Worm (Caenorhabditis elegans) whole organism, L4 larva: Measurements from ENCODE around the gene R11.3.

Experiments used
- F49E8.2 ChIP-seq: sonication (generic microtip); optimal IDR thresholded peaks from 2 replicates; lab custom pipeline; 2016; ENCODE audit warnings: missing compliant biosample characterization, mild to moderate bottlenecking, missing genetic modification characterization, borderline replicate concordance
- Y105C5A.15 ChIP-seq: fragments of 200-800 bp; sonication (Bioruptor generic); IDR thresholded peaks from 2 replicates; pipeline ENCODE4 v1.3.6; 2022; ENCODE audit warnings: missing genetic modification characterization, missing compliant biosample characterization
- Y48G9A.11 ChIP-seq: fragments of 200-800 bp; sonication (Bioruptor generic); IDR thresholded peaks from 2 replicates; pipeline ENCODE4 v1.3.6; 2022; ENCODE audit warnings: missing genetic modification reagents, missing genetic modification characterization, missing compliant biosample characterization
- aly-2 ChIP-seq: sonication (generic microtip); optimal IDR thresholded peaks from 2 replicates; lab custom pipeline; 2018; ENCODE audit warnings: missing biosample characterization, missing genetic modification characterization
- ama-1 ChIP-seq: fragments of 150-350 bp; optimal IDR thresholded peaks from 2 replicates; lab custom pipeline; 2014; ENCODE audit warnings: inconsistent platforms, mixed read lengths
- attf-4 ChIP-seq: sonication (generic microtip); optimal IDR thresholded peaks from 3 replicates; lab custom pipeline; 2017; ENCODE audit warnings: missing biosample characterization, missing genetic modification characterization
- ceh-32 ChIP-seq: sonication (generic microtip); optimal IDR thresholded peaks from 2 replicates; lab custom pipeline; 2016; ENCODE audit warnings: mild to moderate bottlenecking, missing genetic modification characterization, missing compliant biosample characterization; ENCODE audit not compliant: poor library complexity
- ceh-44 ChIP-seq: fragments of 200-800 bp; sonication (Bioruptor generic); IDR thresholded peaks from 2 replicates; pipeline ENCODE4 v1.3.6; 2022; ENCODE audit warnings: missing genetic modification reagents, missing genetic modification characterization, missing compliant biosample characterization
- ceh-82 ChIP-seq: sonication (generic microtip); optimal IDR thresholded peaks from 2 replicates; lab custom pipeline; 2017; ENCODE audit warnings: missing biosample characterization, missing genetic modification characterization
- ces-1 ChIP-seq: fragments of 150-350 bp; sonication (generic microtip); optimal IDR thresholded peaks from 4 replicates; lab custom pipeline; 2014; ENCODE audit warnings: missing biosample characterization, missing genetic modification reagents, missing genetic modification characterization
- cey-2 ChIP-seq: sonication (generic microtip); optimal IDR thresholded peaks from 3 replicates; lab custom pipeline; 2017; ENCODE audit warnings: missing genetic modification characterization, mild to moderate bottlenecking, missing compliant biosample characterization, antibody characterized with exemption, borderline replicate concordance; ENCODE audit not compliant: insufficient read depth
- ctbp-1 ChIP-seq: fragments of 200-800 bp; sonication (Bioruptor generic); IDR thresholded peaks from 2 replicates; pipeline ENCODE4 v1.3.6; 2022; ENCODE audit warnings: missing genetic modification reagents, missing genetic modification characterization, missing compliant biosample characterization
- daf-16 ChIP-seq, 3 experiments: sonication (generic microtip); optimal IDR thresholded peaks; 2 replicates each; lab custom pipeline; 2016 to 2017; ENCODE audit warnings: missing genetic modification characterization in 3 of 3, missing genetic modification reagents in 3 of 3, mild to moderate bottlenecking in 2 of 3, missing compliant biosample characterization in 2 of 3, missing biosample characterization in 1 of 3, moderate library complexity in 1 of 3
- daf-19 ChIP-seq: fragments of 200-800 bp; sonication (Bioruptor generic); conservative IDR thresholded peaks from 2 replicates; pipeline ENCODE4 v1.3.6; 2022; ENCODE audit warnings: missing genetic modification characterization, missing compliant biosample characterization
- duxl-1 ChIP-seq: sonication (generic microtip); optimal IDR thresholded peaks from 2 replicates; lab custom pipeline; 2016; ENCODE audit warnings: mild to moderate bottlenecking, missing genetic modification characterization, moderate library complexity, missing compliant biosample characterization; ENCODE audit not compliant: poor library complexity
- dve-1 ChIP-seq: sonication (generic microtip); optimal IDR thresholded peaks from 2 replicates; lab custom pipeline; 2017; ENCODE audit warnings: antibody characterized with exemption, mild to moderate bottlenecking, missing genetic modification characterization, missing compliant biosample characterization; ENCODE audit not compliant: insufficient read depth
- egl-43 ChIP-seq: fragments of 200-800 bp; sonication (Bioruptor generic); IDR thresholded peaks from 2 replicates; pipeline ENCODE4 v1.3.6; 2022; ENCODE audit warnings: missing genetic modification reagents, missing genetic modification characterization, missing compliant biosample characterization
- hif-1 ChIP-seq, 2 experiments: sonication (generic microtip); optimal IDR thresholded peaks; 2 replicates each; lab custom pipeline; 2016 to 2017; ENCODE audit warnings: missing compliant biosample characterization in 2 of 2, missing genetic modification characterization in 2 of 2, missing genetic modification reagents in 2 of 2, missing genotype in 2 of 2, mild to moderate bottlenecking in 1 of 2
- hlh-11 ChIP-seq: fragments of 200-800 bp; sonication (Bioruptor generic); optimal IDR thresholded peaks from 2 replicates; lab custom pipeline; 2018; ENCODE audit warnings: mild to moderate bottlenecking, missing genetic modification characterization, missing compliant biosample characterization
- hlh-30 ChIP-seq: sonication (generic microtip); optimal IDR thresholded peaks from 2 replicates; lab custom pipeline; 2017; ENCODE audit warnings: antibody characterized with exemption, mild to moderate bottlenecking, missing genetic modification characterization, missing compliant biosample characterization; ENCODE audit not compliant: insufficient read depth
- jun-1 ChIP-seq: fragments of 150-350 bp; optimal IDR thresholded peaks from 2 replicates; lab custom pipeline; 2014; ENCODE audit warnings: missing biosample characterization, missing genetic modification reagents, missing genetic modification characterization
- lin-13 ChIP-seq: fragments of 150-350 bp; optimal IDR thresholded peaks from 2 replicates; lab custom pipeline; 2014; ENCODE audit warnings: missing biosample characterization, missing genetic modification reagents, missing genetic modification characterization
- lin-15B ChIP-seq: fragments of 150-350 bp; sonication (generic microtip); optimal IDR thresholded peaks from 3 replicates; lab custom pipeline; 2014; ENCODE audit warnings: missing biosample characterization, missing genetic modification characterization
- lin-29 ChIP-seq: fragments of 200-800 bp; sonication (Bioruptor generic); IDR thresholded peaks from 2 replicates; pipeline ENCODE4 v1.3.6; 2022; ENCODE audit warnings: missing genetic modification reagents, missing genetic modification characterization, missing compliant biosample characterization
- lin-38 ChIP-seq: fragments of 200-800 bp; sonication (Bioruptor generic); IDR thresholded peaks from 2 replicates; pipeline ENCODE4 v1.3.6; 2022; ENCODE audit warnings: missing genetic modification reagents, missing genetic modification characterization, missing compliant biosample characterization
- lin-39 ChIP-seq: fragments of 150-350 bp; optimal IDR thresholded peaks from 2 replicates; lab custom pipeline; 2014; ENCODE audit warnings: missing biosample characterization, missing genetic modification reagents, missing genetic modification characterization
- lsy-2 ChIP-seq, 2 experiments: fragments of 150-350 bp in 1 of 2; sonication (generic microtip) in 1 of 2; optimal IDR thresholded peaks; 2 replicates each; lab custom pipeline; 2014 to 2017; ENCODE audit warnings: missing biosample characterization in 2 of 2, missing genetic modification characterization in 2 of 2
- mep-1 ChIP-seq: fragments of 150-350 bp; sonication (generic microtip); optimal IDR thresholded peaks from 3 replicates; lab custom pipeline; 2014; ENCODE audit warnings: missing biosample characterization, missing genetic modification characterization
- mes-2 ChIP-seq: sonication (generic microtip); optimal IDR thresholded peaks from 2 replicates; lab custom pipeline; 2016; ENCODE audit warnings: missing genotype, mild to moderate bottlenecking, missing genetic modification characterization, missing compliant biosample characterization; ENCODE audit not compliant: poor library complexity, severe bottlenecking
- mxl-2 ChIP-seq: fragments of 200-800 bp; sonication (Bioruptor generic); conservative IDR thresholded peaks from 2 replicates; pipeline ENCODE4 v1.3.6; 2022; ENCODE audit warnings: missing genetic modification reagents, missing genetic modification characterization, missing compliant biosample characterization
- mxl-3 ChIP-seq: fragments of 200-800 bp; sonication (Bioruptor generic); optimal IDR thresholded peaks from 2 replicates; lab custom pipeline; 2018; ENCODE audit warnings: mild to moderate bottlenecking, missing genetic modification characterization, missing compliant biosample characterization
- nhr-11 ChIP-seq: fragments of 150-350 bp; optimal IDR thresholded peaks from 2 replicates; lab custom pipeline; 2014; ENCODE audit warnings: missing biosample characterization, missing genetic modification characterization
- nhr-111 ChIP-seq: fragments of 200-800 bp; sonication (Bioruptor generic); optimal IDR thresholded peaks from 2 replicates; lab custom pipeline; 2018; ENCODE audit warnings: mild to moderate bottlenecking, missing genetic modification characterization, missing compliant biosample characterization
- nhr-28 ChIP-seq: fragments of 150-350 bp; optimal IDR thresholded peaks from 2 replicates; lab custom pipeline; 2014; ENCODE audit warnings: missing biosample characterization, missing genetic modification characterization
- nhr-41 ChIP-seq: fragments of 200-800 bp; sonication (Bioruptor generic); IDR thresholded peaks from 2 replicates; pipeline ENCODE4 v1.3.6; 2022; ENCODE audit warnings: missing genetic modification reagents, missing genetic modification characterization, missing compliant biosample characterization
- nhr-42 ChIP-seq: fragments of 200-800 bp; sonication (Bioruptor generic); IDR thresholded peaks from 2 replicates; pipeline ENCODE4 v1.3.6; 2022; ENCODE audit warnings: missing genetic modification characterization, missing compliant biosample characterization
- nhr-77 ChIP-seq: fragments of 150-350 bp; optimal IDR thresholded peaks from 2 replicates; lab custom pipeline; 2014; ENCODE audit warnings: missing biosample characterization, missing genetic modification characterization
- pqm-1 ChIP-seq: sonication (generic microtip); optimal IDR thresholded peaks from 2 replicates; lab custom pipeline; 2017; ENCODE audit warnings: missing biosample characterization, missing genetic modification characterization
- rbr-2 ChIP-seq: sonication (generic microtip); optimal IDR thresholded peaks from 2 replicates; lab custom pipeline; 2016; ENCODE audit warnings: missing genotype, missing genetic modification characterization, missing compliant biosample characterization
- snpc-4 ChIP-seq: fragments of 150-350 bp; optimal IDR thresholded peaks from 2 replicates; lab custom pipeline; 2014; ENCODE audit warnings: missing biosample characterization, missing genetic modification characterization
- spr-1 ChIP-seq: sonication (generic microtip); optimal IDR thresholded peaks from 2 replicates; lab custom pipeline; 2016; ENCODE audit warnings: mild to moderate bottlenecking, missing genetic modification characterization, missing compliant biosample characterization
- tag-97 ChIP-seq: fragments of 200-800 bp; sonication (Bioruptor generic); IDR thresholded peaks from 2 replicates; pipeline ENCODE4 v1.3.6; 2022; ENCODE audit warnings: missing genetic modification characterization, missing compliant biosample characterization
- tra-1 ChIP-seq: fragments of 200-800 bp; sonication (Bioruptor generic); IDR thresholded peaks from 2 replicates; pipeline ENCODE4 v1.3.6; 2022; ENCODE audit warnings: missing genetic modification reagents, missing genetic modification characterization, missing compliant biosample characterization
- unc-130 ChIP-seq: sonication (generic microtip); optimal IDR thresholded peaks from 2 replicates; lab custom pipeline; 2016; ENCODE audit warnings: missing genetic modification reagents, missing genetic modification characterization, missing compliant biosample characterization
- zfp-3 ChIP-seq: fragments of 200-800 bp; sonication (Bioruptor generic); conservative IDR thresholded peaks from 2 replicates; pipeline ENCODE4 v1.3.6; 2022; ENCODE audit warnings: missing genetic modification reagents, missing genetic modification characterization, missing compliant biosample characterization
- zip-2 ChIP-seq: fragments of 150-350 bp; optimal IDR thresholded peaks from 2 replicates; lab custom pipeline; 2014; ENCODE audit warnings: missing biosample characterization, missing genetic modification characterization
- ztf-7 ChIP-seq: fragments of 150-350 bp; optimal IDR thresholded peaks from 2 replicates; lab custom pipeline; 2014; ENCODE audit warnings: missing biosample characterization, missing genetic modification characterization

Gene R11.3

DNA sequence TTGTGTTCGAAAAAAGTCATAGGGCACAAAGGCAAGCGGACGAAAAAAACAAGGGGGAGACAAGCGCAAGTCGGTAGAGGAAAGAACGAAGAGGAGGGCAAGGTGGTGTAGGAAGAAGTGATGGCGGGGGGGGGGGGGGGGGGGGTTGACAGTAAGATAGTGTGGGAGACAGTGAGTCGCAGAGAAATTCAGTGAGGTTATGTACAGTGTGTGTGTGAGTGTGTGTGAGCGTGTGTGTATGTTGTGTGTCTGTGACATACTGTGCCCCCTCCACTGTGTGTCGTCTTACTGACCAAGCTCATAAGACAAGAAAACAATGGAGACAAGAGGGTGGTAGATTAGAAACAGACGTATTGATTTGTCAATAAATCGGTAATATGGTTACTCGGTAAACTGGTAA, 48.9 kb downstream of the R11.3 start (continued):
- TF ChIP-seq F49E8.2 (tag; lab: Kevin White, UChicago) (no peak), nhr-41 (GFP tag; lab: Robert Waterston, UW) (no peak), unc-130 (GFP tag; lab: Kevin White, UChicago) (no peak), lin-13 (GFP tag; lab: Kevin White, UChicago) (no peak), ztf-7 (tag; lab: Kevin White, UChicago) (no peak), ceh-32 (tag; lab: Kevin White, UChicago) (no peak), nhr-77 (tag; lab: Kevin White, UChicago) (no peak), spr-1 (tag; lab: Kevin White, UChicago) (no peak), hif-1 (tag; optimal IDR thresholded peaks at IDR 0.05; lab: Kevin White, UChicago) (peak in 1 of 2 experiments; percentile 80), ctbp-1 (0 out of 2 replicates have a peak, but pooled peaks have one; percentile 29), Y105C5A.15 (GFP tag; lab: Robert Waterston, UW) (no peak), mep-1 (tag; lab: Kevin White, UChicago) (peak; percentile 51), dve-1 (tag; lab: Kevin White, UChicago) (peak; percentile 54), lin-15B (tag; lab: Kevin White, UChicago) (no peak), nhr-111 (no peak), hlh-11 (peak; percentile 88), cey-2 (tag; lab: Kevin White, UChicago) (no peak), daf-19 (no peak), zfp-3 (no peak), attf-4 (tag; lab: Kevin White, UChicago) (no peak), lsy-2 (tag; optimal IDR thresholded peaks at IDR 0.05; lab: Kevin White, UChicago) (peak in 1 of 2 experiments; percentile 34), ceh-44 (GFP tag; lab: Robert Waterston, UW) (no peak), nhr-28 (tag; lab: Kevin White, UChicago) (peak; percentile 89), mxl-3 (GFP tag; lab: Kevin White, UChicago) (peak; percentile 75), duxl-1 (tag; lab: Kevin White, UChicago) (no peak), ceh-82 (tag; lab: Kevin White, UChicago) (no peak)

ce11 chrX:16147728-16148197, 51.3 kb downstream of the R11.3 start:
- no peak for TF ChIP-seq lin-39 (tag; lab: Kevin White, UChicago)
- no peak for TF ChIP-seq nhr-41 (GFP tag; lab: Robert Waterston, UW)
- TF ChIP-seq zip-2 (tag; lab: Kevin White, UChicago): no peak
- TF ChIP-seq ztf-7 (tag; lab: Kevin White, UChicago): peak; percentile 61
- TF ChIP-seq ces-1 (GFP tag; lab: Kevin White, UChicago): peak; percentile 44
- TF ChIP-seq lin-13 (GFP tag; lab: Kevin White, UChicago): peak; percentile 26
- no peak for TF ChIP-seq tag-97 (GFP tag; lab: Robert Waterston, UW)
- no peak for TF ChIP-seq Y48G9A.11 (GFP tag; lab: Robert Waterston, UW)
- no peak for TF ChIP-seq ama-1
- TF ChIP-seq zfp-3: no peak
- TF ChIP-seq daf-16 (GFP tag; optimal IDR thresholded peaks at IDR 0.05; lab: Kevin White, UChicago): peak in 1 of 2 experiments; percentile 39
- TF ChIP-seq daf-16 (tag; optimal IDR thresholded peaks at IDR 0.05; lab: Kevin White, UChicago): peak; percentile 13
- peak; percentile 44 for TF ChIP-seq mes-2 (tag; lab: Kevin White, UChicago)
- peak; percentile 88 for TF ChIP-seq hlh-30
- no peak for TF ChIP-seq mxl-2
- no peak for TF ChIP-seq cey-2 (tag; lab: Kevin White, UChicago)
- TF ChIP-seq lsy-2 (tag; optimal IDR thresholded peaks at IDR 0.05; lab: Kevin White, UChicago): peak; percentile 59 to 76
- no peak for TF ChIP-seq lin-38
- TF ChIP-seq attf-4 (tag; lab: Kevin White, UChicago): no peak
- no peak for TF ChIP-seq nhr-42 (GFP tag; lab: Robert Waterston, UW)
- no peak for TF ChIP-seq nhr-77 (tag; lab: Kevin White, UChicago)
- peak; percentile 80 for TF ChIP-seq nhr-11 (tag; lab: Kevin White, UChicago)
- no peak for TF ChIP-seq pqm-1 (tag; lab: Kevin White, UChicago)
- TF ChIP-seq tra-1 (GFP tag; lab: Robert Waterston, UW): no peak; the same call in 1 of the 2 replicates
- TF ChIP-seq daf-19: no peak
- peak; percentile 64 for TF ChIP-seq spr-1 (tag; lab: Kevin White, UChicago)
- TF ChIP-seq duxl-1 (tag; lab: Kevin White, UChicago): no peak
- TF ChIP-seq jun-1: no peak
- TF ChIP-seq lin-29 (GFP tag; lab: Robert Waterston, UW): peak; percentile 40; the same call in 1 of the 2 replicates
- peak; percentile 80 for TF ChIP-seq egl-43 (GFP tag; lab: Robert Waterston, UW)
- TF ChIP-seq aly-2 (tag; lab: Kevin White, UChicago): no peak
- peak; percentile 84 for TF ChIP-seq rbr-2
- TF ChIP-seq snpc-4 (tag; lab: Kevin White, UChicago): no peak
